Worm (Caenorhabditis elegans) whole organism, early embryonic: ENCODE results near the gene pix-1.

Experiments
- B0310.2 ChIP-seq: sonication (generic microtip); optimal IDR thresholded peaks from 2 replicates; lab custom pipeline; 2016; ENCODE audit warnings: mild to moderate bottlenecking, missing genetic modification characterization, missing compliant biosample characterization
- F13C5.2 ChIP-seq: sonication (generic microtip); optimal IDR thresholded peaks from 2 replicates; lab custom pipeline; 2017; ENCODE audit warnings: mild to moderate bottlenecking, missing genetic modification characterization, inconsistent platforms, missing compliant biosample characterization
- aly-1 ChIP-seq: sonication (generic microtip); optimal IDR thresholded peaks from 2 replicates; lab custom pipeline; 2016; ENCODE audit warnings: missing genetic modification characterization, missing compliant biosample characterization
- ama-1 ChIP-seq: fragments of 150-350 bp; optimal IDR thresholded peaks from 2 replicates; lab custom pipeline; 2014
- ceh-13 ChIP-seq: fragments of 200-800 bp; sonication (Bioruptor generic); optimal IDR thresholded peaks from 2 replicates; lab custom pipeline; 2018; ENCODE audit warnings: mild to moderate bottlenecking, missing genetic modification characterization, missing compliant biosample characterization
- ceh-36 ChIP-seq: sonication (generic microtip); optimal IDR thresholded peaks from 2 replicates; lab custom pipeline; 2016; ENCODE audit warnings: missing genetic modification characterization, inconsistent platforms, missing compliant biosample characterization
- ets-7 ChIP-seq: sonication (generic microtip); optimal IDR thresholded peaks from 2 replicates; lab custom pipeline; 2016; ENCODE audit warnings: missing genotype, missing genetic modification characterization, missing compliant biosample characterization
- flt-1 ChIP-seq: fragments of 200-800 bp; sonication (Bioruptor generic); IDR thresholded peaks from 2 replicates; pipeline ENCODE4 v1.3.6; 2022; ENCODE audit warnings: missing genetic modification characterization, missing compliant biosample characterization
- hmbx-1 ChIP-seq: sonication (generic microtip); optimal IDR thresholded peaks from 2 replicates; lab custom pipeline; 2016; ENCODE audit warnings: mild to moderate bottlenecking, missing genetic modification characterization, missing compliant biosample characterization
- hmg-4 ChIP-seq: fragments of 200-800 bp; sonication (Bioruptor generic); optimal IDR thresholded peaks from 2 replicates; lab custom pipeline; 2018; ENCODE audit warnings: mild to moderate bottlenecking, missing genetic modification characterization, missing compliant biosample characterization
- hnd-1 ChIP-seq: sonication (generic microtip); optimal IDR thresholded peaks from 2 replicates; lab custom pipeline; 2016; ENCODE audit warnings: missing genetic modification characterization, missing compliant biosample characterization
- pes-1 ChIP-seq: fragments of 200-800 bp; sonication (Bioruptor generic); IDR thresholded peaks from 2 replicates; pipeline ENCODE4 v1.3.6; 2022; ENCODE audit warnings: missing genetic modification reagents, missing genetic modification characterization, missing compliant biosample characterization
- scrt-1 ChIP-seq: fragments of 200-800 bp; sonication (Bioruptor generic); IDR thresholded peaks from 2 replicates; pipeline ENCODE4 v1.3.6; 2022; ENCODE audit warnings: missing genetic modification characterization, missing compliant biosample characterization
- sea-1 ChIP-seq: fragments of 200-800 bp; sonication (Bioruptor generic); conservative IDR thresholded peaks from 2 replicates; pipeline ENCODE4 v1.3.6; 2022; ENCODE audit warnings: missing genetic modification characterization, missing compliant biosample characterization
- tbx-11 ChIP-seq: fragments of 200-800 bp; sonication (Bioruptor generic); IDR thresholded peaks from 2 replicates; pipeline ENCODE4 v1.3.6; 2022; ENCODE audit warnings: missing genetic modification characterization, missing compliant biosample characterization
- tbx-37 ChIP-seq: fragments of 200-800 bp; sonication (Bioruptor generic); conservative IDR thresholded peaks from 2 replicates; pipeline ENCODE4 v1.3.6; 2022; ENCODE audit warnings: missing genetic modification reagents, missing genetic modification characterization, missing compliant biosample characterization
- tra-4 ChIP-seq: sonication (generic microtip); optimal IDR thresholded peaks from 2 replicates; lab custom pipeline; 2017; ENCODE audit warnings: missing genetic modification characterization, missing compliant biosample characterization

pix-1 gene

DNA sequence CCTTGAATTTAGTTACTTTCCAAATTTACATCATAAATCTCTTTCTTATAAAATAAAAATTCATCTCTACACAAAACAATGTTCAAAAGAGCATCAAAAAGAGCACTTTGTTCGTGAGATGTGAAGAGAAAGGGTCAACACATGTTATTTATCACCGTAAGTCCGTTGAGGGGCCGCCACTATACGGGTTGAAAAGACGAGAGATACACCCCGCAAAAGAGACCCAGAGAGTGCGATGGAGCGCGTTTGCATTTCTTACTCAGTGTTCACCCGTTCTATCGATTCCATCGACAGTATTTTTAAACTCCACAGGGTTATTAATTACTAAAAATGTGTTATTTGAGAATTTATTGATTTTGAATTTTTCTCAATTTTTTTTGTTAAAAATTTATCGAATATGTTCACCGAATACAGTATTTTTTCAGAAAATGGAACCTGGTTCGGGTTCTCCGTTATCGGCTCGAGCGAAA is at the start of gene pix-1:
TSS of gene pix-1 (plus strand) at position 420 of the 470 bp plus-strand sequence.
- TF ChIP-seq tra-4 (tag; lab: Kevin White, UChicago): no peak

DNA sequence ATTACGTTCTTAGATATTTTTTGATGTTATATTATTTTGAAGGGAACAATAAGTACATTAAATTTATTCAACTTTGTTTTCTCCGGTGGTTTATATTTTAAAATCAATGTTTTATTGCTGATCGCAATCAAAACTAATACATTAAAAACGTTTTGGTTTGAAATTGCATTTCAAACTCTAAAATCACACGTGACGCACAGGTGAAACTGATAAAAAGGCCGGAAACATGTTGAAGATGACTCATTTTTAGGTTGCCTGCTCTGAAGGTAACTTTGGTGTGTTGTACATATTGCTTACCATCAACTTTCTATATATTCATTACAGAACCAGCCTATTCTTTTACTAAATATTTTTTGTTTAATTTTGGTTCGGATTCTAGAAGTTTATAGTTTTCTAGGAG is 41.4 kb upstream of the pix-1 start:
- TF ChIP-seq sea-1 (no peak), aly-1 (tag; lab: Kevin White, UChicago) (no peak), ceh-36 (tag; lab: Kevin White, UChicago) (no peak), hnd-1 (tag; lab: Kevin White, UChicago) (no peak), ceh-13 (no peak), hmbx-1 (no peak), ets-7 (tag; lab: Kevin White, UChicago) (no peak), pes-1 (GFP tag; lab: Robert Waterston, UW) (no peak), B0310.2 (tag; lab: Kevin White, UChicago) (no peak), F13C5.2 (tag; lab: Kevin White, UChicago) (no peak), tbx-11 (GFP tag; lab: Robert Waterston, UW) (no peak), tra-4 (tag; lab: Kevin White, UChicago) (no peak), tbx-37 (GFP tag; lab: Robert Waterston, UW) (no peak), ama-1 (no peak), flt-1 (GFP tag; lab: Robert Waterston, UW) (no peak), hmg-4 (no peak), scrt-1 (GFP tag; lab: Robert Waterston, UW) (no peak)

DNA sequence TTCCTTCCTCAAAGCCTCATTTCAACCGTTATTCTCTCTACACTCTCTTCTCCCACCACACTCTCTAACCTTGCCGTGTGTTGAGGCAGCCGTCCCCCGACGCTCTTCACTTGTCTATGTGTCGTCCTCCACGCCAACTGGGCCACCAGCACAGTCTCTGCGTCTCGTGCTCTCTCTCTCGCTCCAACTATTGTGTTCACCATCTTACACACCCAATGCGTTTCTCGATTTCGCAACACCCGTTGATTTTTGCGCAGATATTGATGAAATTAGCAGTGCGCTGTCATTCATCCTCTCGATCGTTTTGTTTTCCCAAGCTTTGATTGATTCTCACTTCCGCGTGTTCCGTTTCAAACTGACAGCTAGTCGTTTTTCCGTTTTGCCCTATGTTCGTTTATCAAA is 40.0 kb upstream of the pix-1 start:
- TF ChIP-seq scrt-1 (GFP tag; lab: Robert Waterston, UW) (no peak), F13C5.2 (tag; lab: Kevin White, UChicago) (peak; percentile 7), hmg-4 (peak; percentile 36), aly-1 (tag; lab: Kevin White, UChicago) (peak; percentile 30)

DNA sequence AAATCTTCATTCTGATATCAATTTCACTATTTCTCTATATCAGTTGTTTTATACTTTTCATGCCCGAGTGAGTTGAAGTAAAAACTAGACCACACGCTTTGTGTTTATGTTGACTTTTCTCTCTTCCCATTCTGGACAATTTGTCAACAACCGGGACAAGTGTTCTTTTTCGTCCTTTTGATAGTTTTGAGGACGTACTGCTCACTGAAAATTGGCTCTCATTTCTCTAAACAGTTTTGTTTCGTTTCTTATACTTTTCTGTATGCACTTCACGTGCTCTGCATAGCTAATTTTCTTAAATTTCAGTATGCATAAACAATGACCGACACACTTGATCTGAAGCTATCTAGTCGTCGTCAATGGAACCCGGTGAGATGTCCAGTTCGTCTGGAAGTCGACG is 39.4 kb upstream of the pix-1 start, which contains the start of gene adm-2:
TSS of gene adm-2 (plus strand) at position 301 of the 400 bp plus-strand sequence.
- no peak for TF ChIP-seq aly-1 (tag; lab: Kevin White, UChicago)
- no peak for TF ChIP-seq scrt-1 (GFP tag; lab: Robert Waterston, UW)
- no peak for TF ChIP-seq hmg-4
- no peak for TF ChIP-seq F13C5.2 (tag; lab: Kevin White, UChicago)
- no peak for TF ChIP-seq flt-1 (GFP tag; lab: Robert Waterston, UW)
- TF ChIP-seq pes-1 (GFP tag; lab: Robert Waterston, UW): no peak
- no peak for TF ChIP-seq ets-7 (tag; lab: Kevin White, UChicago)
- no peak for TF ChIP-seq tra-4 (tag; lab: Kevin White, UChicago)
- no peak for TF ChIP-seq ceh-13
- TF ChIP-seq tbx-11 (GFP tag; lab: Robert Waterston, UW): no peak
- no peak for TF ChIP-seq ama-1

DNA sequence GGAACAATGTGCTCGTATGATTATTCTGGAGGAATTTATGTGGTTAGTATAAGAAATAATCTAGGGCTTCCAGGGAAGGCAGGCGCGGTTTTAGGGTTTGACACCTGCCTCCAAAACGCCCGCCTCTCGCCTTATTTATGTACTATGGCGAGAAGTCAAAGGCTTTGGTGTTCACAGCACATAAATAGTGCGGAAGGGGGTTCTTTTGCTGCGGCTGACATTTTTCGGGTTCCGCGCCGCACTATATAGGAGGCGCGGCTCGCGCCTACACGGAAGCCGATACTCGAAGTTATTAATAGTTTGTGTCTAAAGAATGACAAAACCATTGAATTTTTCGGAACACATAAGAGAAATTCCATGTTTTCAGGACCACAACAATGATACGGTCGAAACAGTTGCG is 36.8 kb upstream of the pix-1 start:
- TF ChIP-seq tbx-11 (GFP tag; lab: Robert Waterston, UW): no peak
- TF ChIP-seq flt-1 (GFP tag; lab: Robert Waterston, UW): no peak
- no peak for TF ChIP-seq aly-1 (tag; lab: Kevin White, UChicago)
- no peak for TF ChIP-seq tra-4 (tag; lab: Kevin White, UChicago)

DNA sequence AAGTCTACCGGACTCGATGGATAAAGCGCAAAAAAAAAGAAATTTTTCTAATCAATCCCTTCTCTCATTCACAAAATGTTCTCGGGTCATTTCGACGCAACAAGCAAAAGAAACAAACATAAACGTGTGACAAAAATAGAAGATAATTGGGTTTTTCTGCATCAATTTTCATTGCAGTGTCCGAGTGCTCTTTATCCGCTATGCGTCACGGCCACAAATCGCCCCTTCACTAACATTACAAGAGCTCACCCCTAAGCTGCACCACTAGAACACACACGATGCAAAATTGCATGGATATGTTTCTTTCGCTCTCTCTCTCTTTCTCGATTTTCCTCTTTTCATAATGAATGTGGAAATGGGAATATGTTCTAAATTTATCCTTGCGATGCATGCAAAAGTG is 30.9 kb upstream of the pix-1 start:
- no peak for TF ChIP-seq hmg-4
- no peak for TF ChIP-seq tbx-11 (GFP tag; lab: Robert Waterston, UW)
- TF ChIP-seq B0310.2 (tag; lab: Kevin White, UChicago): no peak
- TF ChIP-seq pes-1 (GFP tag; lab: Robert Waterston, UW): no peak
- TF ChIP-seq ceh-36 (tag; lab: Kevin White, UChicago): no peak
- TF ChIP-seq hmbx-1: no peak
- no peak for TF ChIP-seq scrt-1 (GFP tag; lab: Robert Waterston, UW)
- no peak for TF ChIP-seq aly-1 (tag; lab: Kevin White, UChicago)
- no peak for TF ChIP-seq tbx-37 (GFP tag; lab: Robert Waterston, UW)
- no peak for TF ChIP-seq flt-1 (GFP tag; lab: Robert Waterston, UW)
- TF ChIP-seq F13C5.2 (tag; lab: Kevin White, UChicago): no peak
- TF ChIP-seq hnd-1 (tag; lab: Kevin White, UChicago): no peak
- TF ChIP-seq sea-1: no peak
- no peak for TF ChIP-seq tra-4 (tag; lab: Kevin White, UChicago)

DNA sequence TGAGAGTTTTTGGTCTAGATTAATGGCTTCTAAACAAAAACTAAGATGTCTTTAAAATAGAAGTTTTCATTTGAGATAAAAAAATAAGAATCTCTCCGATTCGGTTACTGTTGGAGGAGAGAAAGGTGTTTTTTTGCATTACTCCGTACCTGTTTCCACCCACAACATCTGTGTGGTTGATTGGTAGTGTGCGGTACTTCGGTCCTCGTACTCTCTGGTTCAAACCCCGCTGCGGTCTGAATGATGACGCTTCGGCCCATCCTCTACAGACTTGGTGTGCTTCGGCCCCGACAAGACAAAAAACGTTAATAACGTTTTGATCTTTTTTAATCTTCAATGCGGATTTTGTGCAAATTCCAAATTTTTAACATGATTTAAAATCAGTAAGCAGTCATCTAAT is 29.6 kb upstream of the pix-1 start:
- TF ChIP-seq hmg-4: no peak
- no peak for TF ChIP-seq sea-1
- TF ChIP-seq tra-4 (tag; lab: Kevin White, UChicago): no peak
- peak; percentile 58 for TF ChIP-seq pes-1 (GFP tag; lab: Robert Waterston, UW)
- TF ChIP-seq F13C5.2 (tag; lab: Kevin White, UChicago): no peak
- TF ChIP-seq scrt-1 (GFP tag; lab: Robert Waterston, UW): no peak
- TF ChIP-seq aly-1 (tag; lab: Kevin White, UChicago): no peak

DNA sequence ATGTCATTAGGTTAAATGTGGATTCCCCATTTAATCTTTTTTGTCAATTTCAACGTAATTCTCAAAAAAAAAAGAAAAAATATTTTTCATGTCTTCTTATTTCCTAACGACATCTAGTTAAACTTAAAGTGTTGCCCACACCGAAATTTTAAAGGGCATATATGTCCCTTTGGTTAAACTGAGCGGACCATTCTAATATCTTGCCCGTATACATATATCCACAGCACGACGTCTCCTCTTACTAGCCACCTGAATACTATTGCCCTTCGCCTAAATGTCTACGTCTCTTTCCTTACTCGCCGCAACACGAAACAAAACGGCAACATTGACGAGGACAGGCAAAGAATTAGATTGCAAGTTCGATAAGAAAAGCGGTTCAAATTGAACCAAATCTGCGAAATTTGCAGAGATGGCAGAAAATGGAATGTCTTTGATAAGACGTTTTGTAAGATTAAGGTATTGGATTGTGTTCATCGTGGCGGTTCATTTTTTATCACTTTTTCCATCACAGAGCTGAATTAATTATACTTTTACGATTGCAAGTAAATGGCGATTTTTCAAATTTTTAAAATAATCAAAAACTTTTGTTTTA is 26.4 kb upstream of the pix-1 start:
- no peak for TF ChIP-seq B0310.2 (tag; lab: Kevin White, UChicago)
- peak; percentile 86 for TF ChIP-seq hmg-4
- TF ChIP-seq ets-7 (tag; lab: Kevin White, UChicago): peak; percentile 14
- peak; percentile 58 for TF ChIP-seq aly-1 (tag; lab: Kevin White, UChicago)
- TF ChIP-seq ceh-13: no peak
- no peak for TF ChIP-seq ama-1
- no peak for TF ChIP-seq ceh-36 (tag; lab: Kevin White, UChicago)
- TF ChIP-seq sea-1: 0 out of 2 replicates have a peak, but pooled peaks have one; percentile 50
- TF ChIP-seq scrt-1 (GFP tag; lab: Robert Waterston, UW): peak; percentile 66; the same call in 1 of the 2 replicates
- no peak for TF ChIP-seq hmbx-1
- TF ChIP-seq pes-1 (GFP tag; lab: Robert Waterston, UW): peak; percentile 57
- TF ChIP-seq tra-4 (tag; lab: Kevin White, UChicago): no peak
- peak; percentile 68 for TF ChIP-seq flt-1 (GFP tag; lab: Robert Waterston, UW)
- peak; percentile 99 for TF ChIP-seq F13C5.2 (tag; lab: Kevin White, UChicago)
- no peak for TF ChIP-seq hnd-1 (tag; lab: Kevin White, UChicago)
- 0 out of 2 replicates have a peak, but pooled peaks have one; percentile 27 for TF ChIP-seq tbx-11 (GFP tag; lab: Robert Waterston, UW)
- peak; percentile 33; the same call in 1 of the 2 replicates for TF ChIP-seq tbx-37 (GFP tag; lab: Robert Waterston, UW)
